Worm (Caenorhabditis elegans) whole organism, young adult: ENCODE data around the gene crp-1.

Experiments used
- ceh-100 ChIP-seq: fragments of 200-800 bp; sonication (Bioruptor generic); IDR thresholded peaks from 2 replicates; pipeline ENCODE4 v1.3.6; 2022; ENCODE audit warnings: missing genetic modification reagents, missing genetic modification characterization, missing compliant biosample characterization
- hlh-12 ChIP-seq: sonication (generic microtip); optimal IDR thresholded peaks from 2 replicates; lab custom pipeline; 2016; ENCODE audit warnings: missing genetic modification characterization, missing compliant biosample characterization

- TF ChIP-seq ceh-100 (GFP tag; lab: Robert Waterston, UW) (no peak), hlh-12 (tag; lab: Kevin White, UChicago) (no peak)
Measured at ce11 chrV:10462066-10462465, 16.3 kb upstream of the crp-1 start, which contains the start of gene chw-1.
